Worm (Caenorhabditis elegans) whole organism, dauer: ENCODE results near the gene srsx-10.

ENCODE experiments used
- unc-62 ChIP-seq: sonication (generic microtip); optimal IDR thresholded peaks from 2 replicates; lab custom pipeline; 2017; ENCODE audit warnings: missing biosample characterization, missing genetic modification reagents, missing genetic modification characterization

Gene srsx-10

ce11 chrV:4974677-4975076, at the start of gene srsx-10:
Gene srsx-10, minus strand, starts transcription at chrV:4974777.
- TF ChIP-seq unc-62 = no peak

ce11 chrV:5023355-5023754, 48.8 kb upstream of the srsx-10 start:
- no peak for TF ChIP-seq unc-62

ce11 chrV:5018810-5019274, 44.3 kb upstream of the srsx-10 start, which contains the start of gene srr-4:
Gene srr-4, plus strand, starts transcription at chrV:5019224.
- TF ChIP-seq unc-62 = no peak

- TF ChIP-seq unc-62 = no peak
These were observed 43.5 kb upstream of the srsx-10 start for ce11 chrV:5018067-5018466.

ce11 chrV:5016728-5017127, 42.2 kb upstream of the srsx-10 start:
- TF ChIP-seq unc-62 = no peak

ce11 chrV:5012193-5012853, 37.7 kb upstream of the srsx-10 start, which contains the start of gene srr-6:
Gene srr-6, plus strand, starts transcription at chrV:5012803.
- no peak for TF ChIP-seq unc-62

- no peak for TF ChIP-seq unc-62
These were observed 26.8 kb upstream of the srsx-10 start, which contains the start of gene srr-8 for ce11 chrV:5001386-5001785. Gene srr-8, plus strand, starts transcription at chrV:5001686.

- TF ChIP-seq unc-62 = no peak
These were observed 25.8 kb upstream of the srsx-10 start, which contains the start of gene ugt-7 for ce11 chrV:5000406-5000805. Gene ugt-7, minus strand, starts transcription at chrV:5000566.

- TF ChIP-seq unc-62 = no peak
These were observed 20.6 kb upstream of the srsx-10 start, which contains the start of gene ncx-9 for ce11 chrV:4995155-4995554. Gene ncx-9, minus strand, starts transcription at chrV:4995255.

- no peak for TF ChIP-seq unc-62
These were observed 12.5 kb upstream of the srsx-10 start, which contains the start of gene ncx-8 for ce11 chrV:4987097-4987496. Gene ncx-8, minus strand, starts transcription at chrV:4987197.

ce11 chrV:4983091-4983490, 8.5 kb upstream of the srsx-10 start, which contains the start of gene srsx-13:
Gene srsx-13, minus strand, starts transcription at chrV:4983191.
- TF ChIP-seq unc-62 = no peak

ce11 chrV:4980873-4981272, 6.3 kb upstream of the srsx-10 start, which contains the start of gene srsx-12:
Gene srsx-12, minus strand, starts transcription at chrV:4980973.
- no peak for TF ChIP-seq unc-62

ce11 chrV:4980094-4980493, 5.5 kb upstream of the srsx-10 start:
- TF ChIP-seq unc-62 = no peak

ce11 chrV:4979060-4979459, 4.5 kb upstream of the srsx-10 start, which contains the start of gene srsx-11:
Gene srsx-11, minus strand, starts transcription at chrV:4979160.
- no peak for TF ChIP-seq unc-62

ce11 chrV:4977539-4977938, 3.0 kb upstream of the srsx-10 start:
- TF ChIP-seq unc-62 = no peak

ce11 chrV:4975140-4975539, 563 bp upstream of the srsx-10 start, which contains the start of gene F26G5.1:
Gene F26G5.1, plus strand, starts transcription at chrV:4975478.
- TF ChIP-seq unc-62 = no peak

- TF ChIP-seq unc-62 = no peak
These were observed 1.6 kb downstream of the srsx-10 start, which contains the start of gene srsx-9 for ce11 chrV:4972943-4973342. Gene srsx-9, minus strand, starts transcription at chrV:4973043.

ce11 chrV:4969503-4969902, 5.1 kb downstream of the srsx-10 start:
- TF ChIP-seq unc-62 = no peak
